Worm (Caenorhabditis elegans): ENCODE measurements around the gene ZK1098.11.
A peak's percentile ranks its signal among the peaks of the same experiment; 100 is the strongest.

The ZK1098.11 gene

DNA sequence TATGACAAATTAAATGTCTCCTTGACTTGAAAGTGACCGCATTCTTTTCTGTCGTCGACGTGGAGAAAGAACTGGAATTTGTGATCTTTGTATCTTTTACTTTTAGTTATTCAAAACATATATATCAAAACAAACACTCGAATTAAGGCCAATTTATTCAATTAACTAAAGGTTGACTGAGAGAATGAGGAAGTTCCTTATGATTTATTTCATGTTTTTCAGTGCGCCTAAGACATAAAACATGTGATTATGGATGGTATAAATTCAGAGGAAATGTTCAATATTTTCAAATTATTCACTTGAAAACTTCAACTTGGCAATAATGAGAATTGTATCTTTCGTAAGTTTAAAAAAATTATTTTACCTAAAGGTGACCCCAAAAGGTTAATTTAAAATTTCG, 42.8 kb upstream of the ZK1098.11 start, which contains the start of gene F55H2.8:
Gene F55H2.8 (plus strand): TSS at position 301 of the 400 bp plus-strand sequence.
- TF ChIP-seq nhr-77 (tag; optimal IDR thresholded peaks at IDR 0.05), result no peak
- TF ChIP-seq egl-13 (tag; optimal IDR thresholded peaks at IDR 0.05), result no peak
- TF ChIP-seq tbx-2 (tag; optimal IDR thresholded peaks at IDR 0.05), result no peak
- TF ChIP-seq alr-1 (tag; optimal IDR thresholded peaks at IDR 0.05; ENCODE audit: borderline replicate concordance), result no peak
- TF ChIP-seq ztf-4 (tag; optimal IDR thresholded peaks at IDR 0.05), result no peak
- TF ChIP-seq zip-4 (GFP tag; optimal IDR thresholded peaks at IDR 0.05), result no peak
- no peak for TF ChIP-seq unc-62 (GFP tag; optimal IDR thresholded peaks at IDR 0.05)
- no peak for TF ChIP-seq efl-3 (GFP tag; optimal IDR thresholded peaks at IDR 0.05)
- no peak for TF ChIP-seq dpl-1 (GFP tag; optimal IDR thresholded peaks at IDR 0.05)
- no peak for TF ChIP-seq dsc-1 (tag; optimal IDR thresholded peaks at IDR 0.05)
- TF ChIP-seq aha-1 (tag; optimal IDR thresholded peaks at IDR 0.05), result no peak
- no peak for TF ChIP-seq grh-1 (GFP tag; IDR thresholded peaks at IDR 0.05)
- no peak for TF ChIP-seq aly-2 (tag; optimal IDR thresholded peaks at IDR 0.05)
- TF ChIP-seq zag-1 (tag; optimal IDR thresholded peaks at IDR 0.05), result no peak
- TF ChIP-seq elt-2 (tag; optimal IDR thresholded peaks at IDR 0.05), result no peak
- TF ChIP-seq hlh-17 (GFP tag; optimal IDR thresholded peaks at IDR 0.05; ENCODE audit: borderline replicate concordance), result no peak

ce11 chrIII:9516148-9516547, 40.3 kb upstream of the ZK1098.11 start, which contains the start of gene F55H2.7:
TSS of gene F55H2.7 (minus strand) at chrIII:9516248.
- no peak for TF ChIP-seq ceh-88 (GFP tag; IDR thresholded peaks at IDR 0.05)
- TF ChIP-seq nhr-85 (tag), result no peak
- TF ChIP-seq rnt-1 (tag; optimal IDR thresholded peaks at IDR 0.05), result no peak
- no peak for TF ChIP-seq dpl-1 (GFP tag; optimal IDR thresholded peaks at IDR 0.05)
- no peak for TF ChIP-seq skn-1 (tag; optimal IDR thresholded peaks at IDR 0.05)
- TF ChIP-seq isw-1 (GFP tag; IDR thresholded peaks at IDR 0.05), result no peak
- TF ChIP-seq aly-2 (tag; optimal IDR thresholded peaks at IDR 0.05), result no peak
- no peak for TF ChIP-seq nhr-90 (tag; optimal IDR thresholded peaks at IDR 0.05; ENCODE audit: poor library complexity)
- TF ChIP-seq mdl-1 (tag; optimal IDR thresholded peaks at IDR 0.05), result no peak
- no peak for TF ChIP-seq F16B12.6 (tag; optimal IDR thresholded peaks at IDR 0.05)
- no peak for TF ChIP-seq unc-62 (GFP tag; optimal IDR thresholded peaks at IDR 0.05)
- no peak for TF ChIP-seq efl-3 (GFP tag; optimal IDR thresholded peaks at IDR 0.05)
- no peak for TF ChIP-seq egl-27 (tag; optimal IDR thresholded peaks at IDR 0.05)
- no peak for TF ChIP-seq fkh-4 (tag; optimal IDR thresholded peaks at IDR 0.05; ENCODE audit: borderline replicate concordance)
- TF ChIP-seq ceh-82 (tag; optimal IDR thresholded peaks at IDR 0.05), result no peak
- TF ChIP-seq ets-5 (GFP tag; IDR thresholded peaks at IDR 0.05), result no peak

ce11 chrIII:9521410-9522090, 34.9 kb upstream of the ZK1098.11 start, which contains the start of the genes clu-1 and prp-40:
TSS of gene clu-1 (minus strand) at chrIII:9521460.
TSS of gene prp-40 (plus strand) at chrIII:9522075.
- TF ChIP-seq lin-15B (tag; optimal IDR thresholded peaks at IDR 0.05) (peak; percentile 93), irx-1 (tag; optimal IDR thresholded peaks at IDR 0.05) (peak; percentile 77), nhr-20 (tag; optimal IDR thresholded peaks at IDR 0.05) (peak; percentile 93), egl-27 (tag; optimal IDR thresholded peaks at IDR 0.05) (no peak), ces-1 (GFP tag; optimal IDR thresholded peaks at IDR 0.05) (no peak), ceh-90 (tag; optimal IDR thresholded peaks at IDR 0.05) (no peak), Y116A8C.19 (tag; optimal IDR thresholded peaks at IDR 0.05; ENCODE audit: borderline replicate concordance) (no peak), nhr-76 (tag; optimal IDR thresholded peaks at IDR 0.05) (no peak), mdl-1 (tag; optimal IDR thresholded peaks at IDR 0.05) (peak in 1 of 2 experiments; percentile 83), lin-14 (GFP tag; optimal IDR thresholded peaks at IDR 0.05) (peak; percentile 90), ceh-8 (GFP tag; optimal IDR thresholded peaks at IDR 0.05) (peak; percentile 79), C04F5.9 (tag; optimal IDR thresholded peaks at IDR 0.05) (peak; percentile 70), sox-4 (tag; optimal IDR thresholded peaks at IDR 0.05) (peak; percentile 60), zip-4 (GFP tag; optimal IDR thresholded peaks at IDR 0.05) (peak; percentile 52), elt-2 (tag; optimal IDR thresholded peaks at IDR 0.05) (peak; percentile 56), fkh-8 (tag; optimal IDR thresholded peaks at IDR 0.05) (peak; percentile 86), pax-3 (tag; optimal IDR thresholded peaks at IDR 0.05) (peak; percentile 58), elt-3 (tag; optimal IDR thresholded peaks at IDR 0.05) (peak in 3 of 6 experiments; percentile 21 to 86 (median 68)), nhr-84 (tag; optimal IDR thresholded peaks at IDR 0.05) (no peak), alr-1 (tag; optimal IDR thresholded peaks at IDR 0.05; ENCODE audit: borderline replicate concordance) (no peak), fkh-4 (tag; optimal IDR thresholded peaks at IDR 0.05; ENCODE audit: borderline replicate concordance) (peak; percentile 77), ceh-82 (tag; optimal IDR thresholded peaks at IDR 0.05) (peak; percentile 90 to 92 (median 92)), nhr-90 (tag; optimal IDR thresholded peaks at IDR 0.05; ENCODE audit: poor library complexity) (peak; percentile 86), swsn-7 (tag; optimal IDR thresholded peaks at IDR 0.05) (peak; percentile 91), unc-62 (GFP tag; optimal IDR thresholded peaks at IDR 0.05) (no peak), fkh-10 (GFP tag; optimal IDR thresholded peaks at IDR 0.05) (peak; percentile 57), unc-86 (tag; optimal IDR thresholded peaks at IDR 0.05) (peak; percentile 88), aly-2 (tag; optimal IDR thresholded peaks at IDR 0.05) (peak; percentile 83)

Measured in whole organism, L1 larva.